Worm (Caenorhabditis elegans) whole organism, L1 larva: Measurements from ENCODE around the gene Y46G5A.28.
A peak's percentile ranks its signal among the peaks of the same experiment; 100 is the strongest.

ENCODE experiments used
- F16B12.6 ChIP-seq: fragments of 150-350 bp; optimal IDR thresholded peaks from 2 replicates; lab custom pipeline; 2014; ENCODE audit warnings: missing biosample characterization, missing genetic modification characterization
- Y116A8C.19 ChIP-seq: sonication (generic microtip); optimal IDR thresholded peaks from 2 replicates; lab custom pipeline; 2016; ENCODE audit warnings: missing compliant biosample characterization, missing genetic modification characterization, borderline replicate concordance
- aha-1 ChIP-seq: fragments of 150-350 bp; optimal IDR thresholded peaks from 2 replicates; lab custom pipeline; 2014; ENCODE audit warnings: missing biosample characterization, missing genetic modification characterization
- ama-1 ChIP-seq: fragments of 150-350 bp; optimal IDR thresholded peaks from 2 replicates; lab custom pipeline; 2014
- blmp-1 ChIP-seq: fragments of 150-350 bp; optimal IDR thresholded peaks from 2 replicates; lab custom pipeline; 2014; ENCODE audit warnings: missing biosample characterization, missing genetic modification characterization
- ceh-82 ChIP-seq, 3 experiments: fragments of 150-350 bp in 1 of 3; sonication (generic microtip) in 2 of 3; optimal IDR thresholded peaks; 2 replicates each; lab custom pipeline; 2014 to 2017; ENCODE audit warnings: missing biosample characterization in 3 of 3, missing genetic modification characterization in 3 of 3
- ceh-90 ChIP-seq: sonication (generic microtip); optimal IDR thresholded peaks from 2 replicates; lab custom pipeline; 2016; ENCODE audit warnings: missing genetic modification characterization, missing compliant biosample characterization
- dpl-1 ChIP-seq, 3 experiments: fragments of 150-350 bp in 2 of 3; sonication (generic microtip) in 1 of 3; optimal IDR thresholded peaks; 2 replicates each; lab custom pipeline; 2014 to 2017; ENCODE audit warnings: missing biosample characterization in 3 of 3, missing genetic modification characterization in 3 of 3, missing genetic modification reagents in 3 of 3
- dsc-1 ChIP-seq: sonication (generic microtip); optimal IDR thresholded peaks from 2 replicates; lab custom pipeline; 2016; ENCODE audit warnings: mild to moderate bottlenecking, missing genetic modification characterization, missing compliant biosample characterization
- efl-1 ChIP-seq, 4 experiments: fragments of 150-350 bp; optimal IDR thresholded peaks in 3 of 4; peaks in 1 of 4; 1 replicate in 1 of 4; 2 replicates in 3 of 4; lab custom pipeline; 2014; ENCODE audit warnings: missing biosample characterization in 2 of 4, missing genetic modification characterization in 2 of 4, missing genetic modification reagents in 2 of 4
- efl-3 ChIP-seq: fragments of 200-800 bp; sonication (Bioruptor generic); optimal IDR thresholded peaks from 2 replicates; lab custom pipeline; 2018; ENCODE audit warnings: mild to moderate bottlenecking, missing genetic modification characterization, missing compliant biosample characterization
- elt-2 ChIP-seq: sonication (generic microtip); optimal IDR thresholded peaks from 2 replicates; lab custom pipeline; 2016; ENCODE audit warnings: missing genetic modification characterization, mild to moderate bottlenecking, inconsistent platforms, missing compliant biosample characterization, missing genetic modification reagents
- elt-3 ChIP-seq, 6 experiments: fragments of 150-350 bp in 1 of 6; sonication (generic microtip); optimal IDR thresholded peaks; 2 replicates each; lab custom pipeline; 2017 to 2018; ENCODE audit warnings: missing biosample characterization in 6 of 6, missing genetic modification characterization in 6 of 6, inconsistent platforms in 1 of 6
- ets-5 ChIP-seq: fragments of 200-800 bp; sonication (Bioruptor generic); IDR thresholded peaks from 2 replicates; pipeline ENCODE4 v1.3.6; 2022; ENCODE audit warnings: missing genetic modification characterization, missing compliant biosample characterization
- fkh-4 ChIP-seq: sonication (generic microtip); optimal IDR thresholded peaks from 2 replicates; lab custom pipeline; 2016; ENCODE audit warnings: missing compliant biosample characterization, missing genetic modification characterization, borderline replicate concordance
- grh-1 ChIP-seq: fragments of 200-800 bp; sonication (Bioruptor generic); IDR thresholded peaks from 2 replicates; pipeline ENCODE4 v1.3.6; 2022; ENCODE audit warnings: missing genetic modification reagents, missing genetic modification characterization, missing compliant biosample characterization
- hlh-17 ChIP-seq: fragments of 200-800 bp; sonication (Bioruptor generic); optimal IDR thresholded peaks from 2 replicates; lab custom pipeline; 2018; ENCODE audit warnings: missing genetic modification characterization, mild to moderate bottlenecking, missing compliant biosample characterization, moderate library complexity, borderline replicate concordance
- hlh-4 ChIP-seq: sonication (generic microtip); optimal IDR thresholded peaks from 2 replicates; lab custom pipeline; 2016; ENCODE audit warnings: mild to moderate bottlenecking, missing genetic modification characterization, missing compliant biosample characterization
- irx-1 ChIP-seq: sonication (generic microtip); optimal IDR thresholded peaks from 2 replicates; lab custom pipeline; 2016; ENCODE audit warnings: missing genetic modification characterization, missing compliant biosample characterization
- lin-15B ChIP-seq: fragments of 150-350 bp; sonication (generic microtip); optimal IDR thresholded peaks from 3 replicates; lab custom pipeline; 2014; ENCODE audit warnings: missing biosample characterization, missing genetic modification characterization
- lin-35 ChIP-seq, 2 experiments: fragments of 150-350 bp; optimal IDR thresholded peaks; 2 replicates each; lab custom pipeline; 2014; ENCODE audit warnings: missing biosample characterization in 2 of 2, missing genetic modification characterization in 2 of 2, missing genetic modification reagents in 2 of 2
- lsy-2 ChIP-seq, 2 experiments: fragments of 150-350 bp; optimal IDR thresholded peaks; 2 replicates each; lab custom pipeline; 2014; ENCODE audit warnings: missing biosample characterization in 2 of 2, missing genetic modification characterization in 2 of 2
- mab-9 ChIP-seq: fragments of 200-800 bp; sonication (Bioruptor generic); IDR thresholded peaks from 2 replicates; pipeline ENCODE4 v1.3.6; 2022; ENCODE audit warnings: missing genetic modification reagents, missing genetic modification characterization, missing compliant biosample characterization
- mdl-1 ChIP-seq, 2 experiments: fragments of 150-350 bp; optimal IDR thresholded peaks; 2 replicates each; lab custom pipeline; 2014 to 2017; ENCODE audit warnings: missing biosample characterization in 2 of 2, missing genetic modification characterization in 2 of 2, inconsistent platforms in 1 of 2
- mep-1 ChIP-seq: fragments of 150-350 bp; optimal IDR thresholded peaks from 2 replicates; lab custom pipeline; 2014; ENCODE audit warnings: missing biosample characterization, missing genetic modification characterization
- nhr-12 ChIP-seq: sonication (generic microtip); optimal IDR thresholded peaks from 2 replicates; lab custom pipeline; 2017; ENCODE audit warnings: missing biosample characterization, missing genetic modification characterization
- nhr-19 ChIP-seq: fragments of 200-800 bp; sonication (Bioruptor generic); conservative IDR thresholded peaks from 2 replicates; pipeline ENCODE4 v1.3.6; 2022; ENCODE audit warnings: missing genetic modification characterization, missing compliant biosample characterization
- nhr-20 ChIP-seq: sonication (generic microtip); optimal IDR thresholded peaks from 2 replicates; lab custom pipeline; 2016; ENCODE audit warnings: mild to moderate bottlenecking, missing genetic modification characterization, missing compliant biosample characterization
- nhr-28 ChIP-seq: fragments of 150-350 bp; optimal IDR thresholded peaks from 2 replicates; lab custom pipeline; 2014; ENCODE audit warnings: missing biosample characterization, missing genetic modification characterization
- nhr-47 ChIP-seq: sonication (generic microtip); optimal IDR thresholded peaks from 2 replicates; lab custom pipeline; 2016; ENCODE audit warnings: mild to moderate bottlenecking, missing genetic modification characterization, moderate library complexity, missing compliant biosample characterization
- nhr-71 ChIP-seq: sonication (generic microtip); optimal IDR thresholded peaks from 2 replicates; lab custom pipeline; 2016; ENCODE audit warnings: mild to moderate bottlenecking, missing genetic modification characterization, moderate library complexity, missing compliant biosample characterization
- nhr-76 ChIP-seq: sonication (generic microtip); optimal IDR thresholded peaks from 2 replicates; lab custom pipeline; 2017; ENCODE audit warnings: missing biosample characterization, missing genetic modification characterization
- nhr-77 ChIP-seq: fragments of 150-350 bp; optimal IDR thresholded peaks from 2 replicates; lab custom pipeline; 2014; ENCODE audit warnings: missing biosample characterization, missing genetic modification characterization
- nhr-85 ChIP-seq: sonication (generic microtip); peaks from one replicate; lab custom pipeline; 2016; ENCODE audit warnings: missing genetic modification characterization, inconsistent platforms, missing compliant biosample characterization
- nhr-90 ChIP-seq: sonication (generic microtip); optimal IDR thresholded peaks from 2 replicates; lab custom pipeline; 2016; ENCODE audit warnings: mild to moderate bottlenecking, missing genetic modification characterization, missing compliant biosample characterization; ENCODE audit not compliant: poor library complexity
- pag-3 ChIP-seq: sonication (generic microtip); optimal IDR thresholded peaks from 2 replicates; lab custom pipeline; 2017; ENCODE audit warnings: missing genetic modification characterization, mild to moderate bottlenecking, missing compliant biosample characterization, antibody characterized with exemption, borderline replicate concordance; ENCODE audit not compliant: insufficient read depth
- snpc-4 ChIP-seq: fragments of 150-350 bp; optimal IDR thresholded peaks from 2 replicates; lab custom pipeline; 2014; ENCODE audit warnings: missing biosample characterization, missing genetic modification characterization
- snu-23 ChIP-seq: sonication (generic microtip); optimal IDR thresholded peaks from 2 replicates; lab custom pipeline; 2016; ENCODE audit warnings: missing genetic modification characterization, missing compliant biosample characterization
- sox-4 ChIP-seq: sonication (generic microtip); optimal IDR thresholded peaks from 2 replicates; lab custom pipeline; 2016; ENCODE audit warnings: missing genetic modification characterization, missing compliant biosample characterization
- sptf-1 ChIP-seq: fragments of 150-350 bp; optimal IDR thresholded peaks from 2 replicates; lab custom pipeline; 2014; ENCODE audit warnings: missing biosample characterization, missing genetic modification characterization
- swsn-7 ChIP-seq: sonication (generic microtip); optimal IDR thresholded peaks from 2 replicates; lab custom pipeline; 2016; ENCODE audit warnings: missing genetic modification characterization, missing compliant biosample characterization
- tbx-2 ChIP-seq: sonication (generic microtip); optimal IDR thresholded peaks from 2 replicates; lab custom pipeline; 2016; ENCODE audit warnings: missing genetic modification characterization, missing compliant biosample characterization
- unc-30 ChIP-seq: sonication (generic microtip); optimal IDR thresholded peaks from 2 replicates; lab custom pipeline; 2017; ENCODE audit warnings: missing biosample characterization, missing genetic modification characterization
- xbp-1 ChIP-seq: sonication (generic microtip); optimal IDR thresholded peaks from 2 replicates; lab custom pipeline; 2016; ENCODE audit warnings: missing genetic modification characterization, missing compliant biosample characterization
- ztf-4 ChIP-seq: fragments of 150-350 bp; optimal IDR thresholded peaks from 2 replicates; lab custom pipeline; 2014; ENCODE audit warnings: missing biosample characterization, missing genetic modification characterization

Gene Y46G5A.28

DNA sequence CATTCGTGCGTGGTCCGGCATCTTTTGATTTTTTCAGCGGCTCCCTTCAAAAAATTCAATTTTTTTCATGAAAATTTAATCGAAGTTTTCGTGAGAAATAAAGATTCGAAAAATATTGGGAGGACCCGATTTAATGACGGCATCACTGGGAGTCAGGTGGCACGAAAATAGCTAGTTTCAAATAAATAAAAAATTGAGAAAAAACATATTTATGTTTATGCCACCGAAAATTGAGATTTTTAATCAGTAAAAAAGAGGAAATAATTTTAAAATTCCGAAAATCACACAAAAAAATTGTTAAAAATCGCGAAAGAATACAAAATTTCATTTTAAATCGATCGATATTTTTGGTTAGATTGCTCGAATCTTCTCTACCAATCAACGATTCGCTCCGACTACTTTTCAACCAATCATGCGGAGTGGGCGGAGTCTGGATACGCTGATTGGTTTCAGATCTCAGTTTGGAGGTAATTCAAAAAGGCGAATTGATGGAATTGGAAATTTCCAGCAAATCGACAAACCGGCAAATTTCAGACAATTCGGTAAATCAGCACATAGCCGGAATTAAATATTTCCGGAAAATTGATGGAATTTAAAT lies 27.9 kb downstream of the Y46G5A.28 start, which contains the start of gene gsy-1:
Gene gsy-1, minus strand, starts transcription at position 51 of the 598 bp plus-strand sequence.
- no peak for TF ChIP-seq Y116A8C.19 (tag; lab: Kevin White, UChicago)
- TF ChIP-seq efl-1 (optimal IDR thresholded peaks at IDR 0.05; lab: Kevin White, UChicago), result no peak
- peak in 1 of 2 experiments; percentile 17 for TF ChIP-seq efl-1 (GFP tag; optimal IDR thresholded peaks at IDR 0.05 in 1 of 2; lab: Kevin White, UChicago)
- TF ChIP-seq ztf-4 (tag; lab: Kevin White, UChicago), result no peak
- TF ChIP-seq nhr-85 (tag; lab: Kevin White, UChicago), result peak; percentile 32
- no peak for TF ChIP-seq tbx-2 (tag; lab: Kevin White, UChicago)

DNA sequence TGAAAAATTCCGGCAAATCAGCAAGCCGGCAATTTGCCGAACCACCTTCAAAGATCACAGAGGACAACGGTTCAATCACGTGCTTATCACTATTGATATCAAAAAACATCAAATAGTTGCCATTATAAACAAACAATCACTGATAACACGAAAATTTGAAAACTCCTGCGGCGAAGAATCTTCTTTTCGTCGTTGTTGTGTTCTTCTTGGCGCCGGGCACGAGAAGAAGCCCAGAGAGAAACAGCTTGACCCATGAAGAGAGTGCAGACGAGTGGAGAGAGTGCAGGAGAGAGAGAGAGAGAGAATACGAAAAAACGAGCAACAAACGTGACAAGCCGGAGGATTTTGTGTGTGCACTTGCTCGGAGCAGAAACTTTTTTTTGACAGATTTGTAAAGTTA lies 28.5 kb downstream of the Y46G5A.28 start:
- TF ChIP-seq blmp-1 (tag; lab: Kevin White, UChicago), result peak; percentile 18
- TF ChIP-seq nhr-20 (tag; lab: Kevin White, UChicago), result peak; percentile 47
- peak; percentile 4 to 26 for TF ChIP-seq lsy-2 (tag; optimal IDR thresholded peaks at IDR 0.05; lab: Kevin White, UChicago)
- no peak for TF ChIP-seq efl-3 (GFP tag; lab: Kevin White, UChicago)
- TF ChIP-seq ceh-82 (tag; optimal IDR thresholded peaks at IDR 0.05; lab: Kevin White, UChicago), result peak in 1 of 3 experiments; percentile 43
- TF ChIP-seq xbp-1 (tag; lab: Kevin White, UChicago), result no peak
- TF ChIP-seq dpl-1 (GFP tag; optimal IDR thresholded peaks at IDR 0.05; lab: Kevin White, UChicago), result peak in 2 of 3 experiments; percentile 11 to 36
- TF ChIP-seq hlh-4 (tag; lab: Kevin White, UChicago), result no peak
- TF ChIP-seq nhr-71 (tag; lab: Kevin White, UChicago), result peak; percentile 69
- peak; percentile 53 for TF ChIP-seq snu-23 (GFP tag; lab: Kevin White, UChicago)
- no peak for TF ChIP-seq sox-4 (tag; lab: Kevin White, UChicago)
- peak; percentile 24 for TF ChIP-seq nhr-77 (tag; lab: Kevin White, UChicago)
- peak; percentile 14 for TF ChIP-seq irx-1 (tag; lab: Kevin White, UChicago)
- TF ChIP-seq snpc-4 (tag; lab: Kevin White, UChicago), result no peak
- peak in 1 of 6 experiments; percentile 60 for TF ChIP-seq elt-3 (tag; optimal IDR thresholded peaks at IDR 0.05; lab: Kevin White, UChicago)
- TF ChIP-seq ama-1 (lab: Kevin White, UChicago), result peak; percentile 17
- TF ChIP-seq mep-1 (tag; lab: Kevin White, UChicago), result peak; percentile 3
- TF ChIP-seq tbx-2 (tag; lab: Kevin White, UChicago), result peak; percentile 22
- peak; percentile 42 to 47 for TF ChIP-seq efl-1 (optimal IDR thresholded peaks at IDR 0.05; lab: Kevin White, UChicago)
- TF ChIP-seq efl-1 (GFP tag; optimal IDR thresholded peaks at IDR 0.05 in 1 of 2; lab: Kevin White, UChicago), result peak; percentile 23 to 93
- peak; percentile 39 for TF ChIP-seq nhr-90
- TF ChIP-seq elt-2 (tag; lab: Kevin White, UChicago), result peak; percentile 88
- TF ChIP-seq swsn-7 (tag; lab: Kevin White, UChicago), result peak; percentile 14
- no peak for TF ChIP-seq nhr-76 (tag; lab: Kevin White, UChicago)
- no peak for TF ChIP-seq nhr-47 (tag; lab: Kevin White, UChicago)
- peak; percentile 3 for TF ChIP-seq F16B12.6 (tag; lab: Kevin White, UChicago)
- no peak for TF ChIP-seq lin-15B
- TF ChIP-seq mab-9, result no peak
- no peak for TF ChIP-seq dsc-1 (tag; lab: Kevin White, UChicago)
- TF ChIP-seq mdl-1 (tag; optimal IDR thresholded peaks at IDR 0.05; lab: Kevin White, UChicago), result peak in 1 of 2 experiments; percentile 81
- peak in 1 of 2 experiments; percentile 48 for TF ChIP-seq lin-35 (GFP tag; optimal IDR thresholded peaks at IDR 0.05; lab: Kevin White, UChicago)
- TF ChIP-seq unc-30 (tag; lab: Kevin White, UChicago), result no peak
- TF ChIP-seq nhr-19, result no peak
- no peak for TF ChIP-seq fkh-4 (tag; lab: Kevin White, UChicago)

DNA sequence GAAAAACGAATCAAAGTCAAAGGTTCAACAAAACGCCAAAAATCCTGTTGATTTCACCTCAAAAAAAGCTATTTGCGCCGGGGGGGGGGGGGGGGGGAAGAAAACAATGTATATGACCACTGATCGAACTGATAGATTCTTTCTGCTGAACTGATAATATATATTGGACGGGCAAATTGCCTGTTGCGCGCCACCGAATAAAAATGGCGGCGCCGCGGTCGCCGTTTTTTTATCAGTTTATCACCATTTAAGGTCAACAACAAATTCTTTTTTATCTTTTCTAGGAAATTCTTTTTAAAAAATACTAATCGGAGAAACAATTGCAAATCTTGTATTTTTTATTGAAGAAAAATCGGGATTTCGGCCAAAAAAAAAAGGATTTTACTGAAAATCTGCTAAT lies 29.5 kb downstream of the Y46G5A.28 start:
- TF ChIP-seq nhr-28 (no peak), ets-5 (GFP tag; lab: Robert Waterston, UW) (no peak), pag-3 (no peak), Y116A8C.19 (tag; lab: Kevin White, UChicago) (no peak), hlh-4 (tag; lab: Kevin White, UChicago) (no peak), tbx-2 (tag; lab: Kevin White, UChicago) (no peak), ceh-90 (tag; lab: Kevin White, UChicago) (no peak), nhr-71 (tag; lab: Kevin White, UChicago) (no peak), hlh-17 (GFP tag; lab: Kevin White, UChicago) (no peak), grh-1 (GFP tag; lab: Robert Waterston, UW) (no peak), sptf-1 (tag; lab: Kevin White, UChicago) (no peak), blmp-1 (tag; lab: Kevin White, UChicago) (peak; percentile 20), nhr-12 (no peak), efl-1 (optimal IDR thresholded peaks at IDR 0.05; lab: Kevin White, UChicago) (no peak), efl-1 (GFP tag; optimal IDR thresholded peaks at IDR 0.05 in 1 of 2; lab: Kevin White, UChicago) (no peak), dpl-1 (GFP tag; optimal IDR thresholded peaks at IDR 0.05; lab: Kevin White, UChicago) (no peak), elt-2 (tag; lab: Kevin White, UChicago) (peak; percentile 73), elt-3 (tag; optimal IDR thresholded peaks at IDR 0.05; lab: Kevin White, UChicago) (peak in 1 of 6 experiments; percentile 70), aha-1 (tag; lab: Kevin White, UChicago) (no peak), nhr-19 (0 out of 2 replicates have a peak, but pooled peaks have one; percentile 8)
